Worm (Caenorhabditis elegans) whole organism, L3 larva: ENCODE measurements around the gene W10D9.3.

Source experiments
- elt-3 ChIP-seq, 3 experiments: fragments of 150-350 bp in 1 of 3; sonication (generic microtip) in 2 of 3; optimal IDR thresholded peaks; 2 replicates in 2 of 3; 4 replicates in 1 of 3; lab custom pipeline; 2014 to 2017; ENCODE audit warnings: missing biosample characterization in 3 of 3, missing genetic modification characterization in 3 of 3
- fkh-10 ChIP-seq: sonication (generic microtip); optimal IDR thresholded peaks from 2 replicates; lab custom pipeline; 2017; ENCODE audit warnings: missing biosample characterization, missing genetic modification reagents, missing genetic modification characterization
- hmg-11 ChIP-seq: sonication (generic microtip); optimal IDR thresholded peaks from 2 replicates; lab custom pipeline; 2016; ENCODE audit warnings: missing genetic modification characterization, missing compliant biosample characterization
- lin-15B ChIP-seq: fragments of 150-350 bp; optimal IDR thresholded peaks from 2 replicates; lab custom pipeline; 2014; ENCODE audit warnings: missing biosample characterization, missing genetic modification characterization
- zag-1 ChIP-seq: fragments of 150-350 bp; optimal IDR thresholded peaks from 2 replicates; lab custom pipeline; 2014; ENCODE audit warnings: missing biosample characterization, missing genetic modification characterization

DNA sequence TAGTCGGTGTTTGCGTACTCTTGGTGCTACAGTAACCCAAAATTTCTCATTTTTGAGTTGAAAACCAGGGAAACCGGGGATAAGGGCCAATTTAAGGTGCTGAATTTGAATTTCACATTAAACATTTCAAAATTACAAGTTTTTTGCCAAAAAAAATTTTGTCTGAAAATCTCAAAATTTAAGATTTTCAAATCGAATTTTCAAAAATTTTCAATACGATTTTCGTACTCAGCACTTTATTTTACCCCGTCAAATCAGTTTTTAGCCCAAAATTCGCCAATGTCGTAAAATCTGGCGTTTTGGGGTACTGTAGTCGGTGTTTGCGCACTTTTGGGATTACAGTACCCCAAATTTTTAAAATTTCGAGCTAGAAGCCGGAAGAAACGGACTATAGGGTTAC, at the start of gene W10D9.3:
- TF ChIP-seq hmg-11 (tag; lab: Kevin White, UChicago), result no peak
- no peak for TF ChIP-seq zag-1 (tag; lab: Kevin White, UChicago)
- no peak for TF ChIP-seq fkh-10 (GFP tag; lab: Kevin White, UChicago)
- TF ChIP-seq lin-15B, result no peak
- TF ChIP-seq elt-3 (tag; optimal IDR thresholded peaks at IDR 0.05; lab: Kevin White, UChicago), result no peak
